Worm (Caenorhabditis elegans) whole organism, L1 larva: Measurements from ENCODE around the gene mlt-9.

Source experiments
- C04F5.9 ChIP-seq: sonication (generic microtip); optimal IDR thresholded peaks from 2 replicates; lab custom pipeline; 2016; ENCODE audit warnings: missing genetic modification characterization, missing compliant biosample characterization
- aha-1 ChIP-seq: fragments of 150-350 bp; optimal IDR thresholded peaks from 2 replicates; lab custom pipeline; 2014; ENCODE audit warnings: missing biosample characterization, missing genetic modification characterization
- ama-1 ChIP-seq: fragments of 150-350 bp; optimal IDR thresholded peaks from 2 replicates; lab custom pipeline; 2014
- ceh-8 ChIP-seq: fragments of 200-800 bp; sonication (Bioruptor generic); optimal IDR thresholded peaks from 2 replicates; lab custom pipeline; 2018; ENCODE audit warnings: mild to moderate bottlenecking, missing genetic modification characterization, moderate library complexity, missing compliant biosample characterization
- ceh-82 ChIP-seq, 3 experiments: fragments of 150-350 bp in 1 of 3; sonication (generic microtip) in 2 of 3; optimal IDR thresholded peaks; 2 replicates each; lab custom pipeline; 2014 to 2017; ENCODE audit warnings: missing biosample characterization in 3 of 3, missing genetic modification characterization in 3 of 3
- ces-1 ChIP-seq: fragments of 150-350 bp; optimal IDR thresholded peaks from 2 replicates; lab custom pipeline; 2014; ENCODE audit warnings: missing biosample characterization, missing genetic modification reagents, missing genetic modification characterization
- dpl-1 ChIP-seq, 3 experiments: fragments of 150-350 bp in 2 of 3; sonication (generic microtip) in 1 of 3; optimal IDR thresholded peaks; 2 replicates each; lab custom pipeline; 2014 to 2017; ENCODE audit warnings: missing biosample characterization in 3 of 3, missing genetic modification characterization in 3 of 3, missing genetic modification reagents in 3 of 3
- efl-1 ChIP-seq, 4 experiments: fragments of 150-350 bp; optimal IDR thresholded peaks in 3 of 4; peaks in 1 of 4; 1 replicate in 1 of 4; 2 replicates in 3 of 4; lab custom pipeline; 2014; ENCODE audit warnings: missing biosample characterization in 2 of 4, missing genetic modification characterization in 2 of 4, missing genetic modification reagents in 2 of 4
- efl-3 ChIP-seq: fragments of 200-800 bp; sonication (Bioruptor generic); optimal IDR thresholded peaks from 2 replicates; lab custom pipeline; 2018; ENCODE audit warnings: mild to moderate bottlenecking, missing genetic modification characterization, missing compliant biosample characterization
- egl-27 ChIP-seq, 2 experiments: fragments of 150-350 bp in 1 of 2; sonication (generic microtip); optimal IDR thresholded peaks; 3 replicates each; lab custom pipeline; 2017 to 2018; ENCODE audit warnings: missing biosample characterization in 2 of 2, missing genetic modification characterization in 2 of 2, missing genetic modification reagents in 2 of 2
- elt-2 ChIP-seq: sonication (generic microtip); optimal IDR thresholded peaks from 2 replicates; lab custom pipeline; 2016; ENCODE audit warnings: missing genetic modification characterization, mild to moderate bottlenecking, inconsistent platforms, missing compliant biosample characterization, missing genetic modification reagents
- grh-1 ChIP-seq: fragments of 200-800 bp; sonication (Bioruptor generic); IDR thresholded peaks from 2 replicates; pipeline ENCODE4 v1.3.6; 2022; ENCODE audit warnings: missing genetic modification reagents, missing genetic modification characterization, missing compliant biosample characterization
- hlh-4 ChIP-seq: sonication (generic microtip); optimal IDR thresholded peaks from 2 replicates; lab custom pipeline; 2016; ENCODE audit warnings: mild to moderate bottlenecking, missing genetic modification characterization, missing compliant biosample characterization
- hpl-2 ChIP-seq: fragments of 150-350 bp; optimal IDR thresholded peaks from 2 replicates; lab custom pipeline; 2014; ENCODE audit warnings: missing biosample characterization, missing genetic modification reagents, missing genetic modification characterization
- irx-1 ChIP-seq: sonication (generic microtip); optimal IDR thresholded peaks from 2 replicates; lab custom pipeline; 2016; ENCODE audit warnings: missing genetic modification characterization, missing compliant biosample characterization
- jun-1 ChIP-seq: fragments of 150-350 bp; optimal IDR thresholded peaks from 2 replicates; lab custom pipeline; 2014; ENCODE audit warnings: missing biosample characterization, missing genetic modification reagents, missing genetic modification characterization
- lin-35 ChIP-seq, 2 experiments: fragments of 150-350 bp; optimal IDR thresholded peaks; 2 replicates each; lab custom pipeline; 2014; ENCODE audit warnings: missing biosample characterization in 2 of 2, missing genetic modification characterization in 2 of 2, missing genetic modification reagents in 2 of 2
- lin-39 ChIP-seq: fragments of 150-350 bp; optimal IDR thresholded peaks from 2 replicates; lab custom pipeline; 2014; ENCODE audit warnings: missing biosample characterization, missing genetic modification reagents, missing genetic modification characterization
- lsy-2 ChIP-seq, 2 experiments: fragments of 150-350 bp; optimal IDR thresholded peaks; 2 replicates each; lab custom pipeline; 2014; ENCODE audit warnings: missing biosample characterization in 2 of 2, missing genetic modification characterization in 2 of 2
- mab-9 ChIP-seq: fragments of 200-800 bp; sonication (Bioruptor generic); IDR thresholded peaks from 2 replicates; pipeline ENCODE4 v1.3.6; 2022; ENCODE audit warnings: missing genetic modification reagents, missing genetic modification characterization, missing compliant biosample characterization
- mdl-1 ChIP-seq, 2 experiments: fragments of 150-350 bp; optimal IDR thresholded peaks; 2 replicates each; lab custom pipeline; 2014 to 2017; ENCODE audit warnings: missing biosample characterization in 2 of 2, missing genetic modification characterization in 2 of 2, inconsistent platforms in 1 of 2
- mep-1 ChIP-seq: fragments of 150-350 bp; optimal IDR thresholded peaks from 2 replicates; lab custom pipeline; 2014; ENCODE audit warnings: missing biosample characterization, missing genetic modification characterization
- nhr-19 ChIP-seq: fragments of 200-800 bp; sonication (Bioruptor generic); conservative IDR thresholded peaks from 2 replicates; pipeline ENCODE4 v1.3.6; 2022; ENCODE audit warnings: missing genetic modification characterization, missing compliant biosample characterization
- nhr-20 ChIP-seq: sonication (generic microtip); optimal IDR thresholded peaks from 2 replicates; lab custom pipeline; 2016; ENCODE audit warnings: mild to moderate bottlenecking, missing genetic modification characterization, missing compliant biosample characterization
- nhr-28 ChIP-seq: fragments of 150-350 bp; optimal IDR thresholded peaks from 2 replicates; lab custom pipeline; 2014; ENCODE audit warnings: missing biosample characterization, missing genetic modification characterization
- nhr-47 ChIP-seq: sonication (generic microtip); optimal IDR thresholded peaks from 2 replicates; lab custom pipeline; 2016; ENCODE audit warnings: mild to moderate bottlenecking, missing genetic modification characterization, moderate library complexity, missing compliant biosample characterization
- nhr-76 ChIP-seq: sonication (generic microtip); optimal IDR thresholded peaks from 2 replicates; lab custom pipeline; 2017; ENCODE audit warnings: missing biosample characterization, missing genetic modification characterization
- nhr-85 ChIP-seq: sonication (generic microtip); peaks from one replicate; lab custom pipeline; 2016; ENCODE audit warnings: missing genetic modification characterization, inconsistent platforms, missing compliant biosample characterization
- pax-3 ChIP-seq: fragments of 200-800 bp; sonication (Bioruptor generic); optimal IDR thresholded peaks from 2 replicates; lab custom pipeline; 2018; ENCODE audit warnings: mild to moderate bottlenecking, missing genetic modification characterization, moderate library complexity, missing compliant biosample characterization
- rnt-1 ChIP-seq: sonication (generic microtip); optimal IDR thresholded peaks from 2 replicates; lab custom pipeline; 2016; ENCODE audit warnings: mild to moderate bottlenecking, missing genetic modification characterization, moderate library complexity, missing compliant biosample characterization
- snpc-4 ChIP-seq: fragments of 150-350 bp; optimal IDR thresholded peaks from 2 replicates; lab custom pipeline; 2014; ENCODE audit warnings: missing biosample characterization, missing genetic modification characterization
- snu-23 ChIP-seq: sonication (generic microtip); optimal IDR thresholded peaks from 2 replicates; lab custom pipeline; 2016; ENCODE audit warnings: missing genetic modification characterization, missing compliant biosample characterization
- sox-4 ChIP-seq: sonication (generic microtip); optimal IDR thresholded peaks from 2 replicates; lab custom pipeline; 2016; ENCODE audit warnings: missing genetic modification characterization, missing compliant biosample characterization
- sup-37 ChIP-seq: fragments of 200-800 bp; sonication (Bioruptor generic); optimal IDR thresholded peaks from 2 replicates; lab custom pipeline; 2018; ENCODE audit warnings: mild to moderate bottlenecking, missing genetic modification characterization, missing compliant biosample characterization
- swsn-7 ChIP-seq: sonication (generic microtip); optimal IDR thresholded peaks from 2 replicates; lab custom pipeline; 2016; ENCODE audit warnings: missing genetic modification characterization, missing compliant biosample characterization
- tbx-2 ChIP-seq: sonication (generic microtip); optimal IDR thresholded peaks from 2 replicates; lab custom pipeline; 2016; ENCODE audit warnings: missing genetic modification characterization, missing compliant biosample characterization
- tlp-1 ChIP-seq: fragments of 150-350 bp; optimal IDR thresholded peaks from 2 replicates; lab custom pipeline; 2014; ENCODE audit warnings: missing biosample characterization, missing genetic modification characterization
- unc-30 ChIP-seq: sonication (generic microtip); optimal IDR thresholded peaks from 2 replicates; lab custom pipeline; 2017; ENCODE audit warnings: missing biosample characterization, missing genetic modification characterization
- unc-62 ChIP-seq: fragments of 150-350 bp; optimal IDR thresholded peaks from 2 replicates; lab custom pipeline; 2014; ENCODE audit warnings: missing biosample characterization, missing genetic modification reagents, missing genetic modification characterization
- unc-86 ChIP-seq: sonication (generic microtip); optimal IDR thresholded peaks from 2 replicates; lab custom pipeline; 2016; ENCODE audit warnings: missing genetic modification characterization, missing compliant biosample characterization
- xbp-1 ChIP-seq: sonication (generic microtip); optimal IDR thresholded peaks from 2 replicates; lab custom pipeline; 2016; ENCODE audit warnings: missing genetic modification characterization, missing compliant biosample characterization
- zip-4 ChIP-seq: fragments of 200-800 bp; sonication (Bioruptor generic); optimal IDR thresholded peaks from 2 replicates; lab custom pipeline; 2018; ENCODE audit warnings: mild to moderate bottlenecking, missing genetic modification characterization, moderate library complexity, missing compliant biosample characterization
- ztf-4 ChIP-seq: fragments of 150-350 bp; optimal IDR thresholded peaks from 2 replicates; lab custom pipeline; 2014; ENCODE audit warnings: missing biosample characterization, missing genetic modification characterization

mlt-9 gene

DNA sequence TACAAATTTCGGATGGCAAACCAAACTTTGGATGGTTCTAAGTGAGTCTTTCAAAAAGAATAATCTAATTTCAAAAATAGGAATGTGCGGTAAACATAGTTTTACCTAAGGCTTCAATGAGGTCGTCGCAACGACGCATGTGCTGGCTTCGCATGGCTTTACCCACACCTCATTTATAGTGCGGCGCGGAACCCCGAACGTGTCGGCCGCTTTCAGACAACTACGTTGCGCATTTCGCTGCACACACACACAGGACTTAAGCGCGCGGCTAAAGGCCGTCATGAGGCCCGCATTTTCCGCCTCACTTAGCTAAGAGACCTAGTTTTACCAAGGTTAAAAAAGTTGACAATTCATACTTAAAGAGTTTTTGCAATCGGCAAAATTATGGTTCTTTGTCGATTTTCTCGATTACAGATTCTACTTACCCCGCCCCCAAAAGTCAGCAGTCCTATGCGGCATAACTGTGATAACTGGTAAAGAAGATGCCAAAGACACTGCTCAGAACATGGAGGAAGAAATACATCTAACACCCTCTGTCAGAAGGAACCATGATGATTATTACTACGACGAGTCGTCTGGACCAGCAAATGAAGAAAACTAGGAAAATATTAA is 14.7 kb downstream of the mlt-9 start:
- TF ChIP-seq efl-1 (optimal IDR thresholded peaks at IDR 0.05; lab: Kevin White, UChicago) = no peak
- peak in 1 of 2 experiments; percentile 87 for TF ChIP-seq efl-1 (GFP tag; optimal IDR thresholded peaks at IDR 0.05 in 1 of 2; lab: Kevin White, UChicago)
- no peak for TF ChIP-seq irx-1 (tag; lab: Kevin White, UChicago)
- peak; percentile 74 for TF ChIP-seq snpc-4 (tag; lab: Kevin White, UChicago)
- TF ChIP-seq hpl-2 (GFP tag; lab: Kevin White, UChicago) = no peak
- TF ChIP-seq nhr-85 (tag; lab: Kevin White, UChicago) = no peak

DNA sequence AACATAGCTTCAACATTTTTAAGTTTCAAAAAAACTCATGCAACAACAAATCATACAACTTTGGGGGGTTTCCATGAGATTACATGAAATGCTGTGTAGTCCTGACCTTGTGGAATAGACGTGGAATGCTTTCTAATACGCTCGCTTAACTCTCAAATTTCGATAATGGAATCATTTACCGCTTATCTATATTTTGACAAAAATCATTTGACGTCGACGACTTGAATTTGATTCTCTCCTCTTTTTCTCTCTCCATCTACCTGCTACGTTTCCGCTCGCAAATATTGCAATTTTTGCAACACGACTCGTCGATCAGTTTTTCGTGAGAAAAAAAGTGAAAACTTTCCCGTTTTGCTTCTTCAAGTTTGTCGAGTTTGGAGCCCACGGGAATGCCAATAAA is 18.5 kb downstream of the mlt-9 start, which contains the start of gene flr-4:
Gene flr-4 (plus strand): TSS at position 275 of the 400 bp plus-strand sequence.
- no peak for TF ChIP-seq nhr-28 (tag; lab: Kevin White, UChicago)
- TF ChIP-seq ces-1 (GFP tag; lab: Kevin White, UChicago) = no peak
- TF ChIP-seq elt-2 (tag; lab: Kevin White, UChicago) = peak; percentile 45
- TF ChIP-seq lin-35 (GFP tag; optimal IDR thresholded peaks at IDR 0.05; lab: Kevin White, UChicago) = peak in 1 of 2 experiments; percentile 16

DNA sequence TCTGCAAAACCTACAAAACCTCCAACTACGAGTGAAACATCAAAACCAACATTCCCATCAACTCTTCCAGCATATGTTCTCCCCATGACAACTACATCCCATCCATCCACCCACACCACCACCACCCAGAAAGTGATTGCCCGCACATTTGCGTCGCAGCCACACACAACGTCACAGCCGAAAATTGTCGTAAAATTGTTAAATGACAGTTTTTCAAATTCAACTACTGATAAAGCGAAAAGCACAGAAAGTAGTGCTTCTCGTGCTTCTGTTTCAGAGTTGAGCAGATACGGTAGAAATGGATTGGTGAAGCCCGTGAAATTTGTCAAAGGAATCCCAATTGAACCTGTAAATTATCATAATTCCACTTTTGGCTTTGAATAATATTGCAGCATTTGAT is 19.8 kb downstream of the mlt-9 start:
- TF ChIP-seq tbx-2 = no peak
- no peak for TF ChIP-seq zip-4 (GFP tag; lab: Kevin White, UChicago)
- TF ChIP-seq jun-1 (tag; lab: Kevin White, UChicago) = no peak
- no peak for TF ChIP-seq unc-62 (GFP tag; lab: Kevin White, UChicago)
- no peak for TF ChIP-seq nhr-76 (tag; lab: Kevin White, UChicago)
- no peak for TF ChIP-seq sox-4 (tag; lab: Kevin White, UChicago)
- TF ChIP-seq mdl-1 (tag; optimal IDR thresholded peaks at IDR 0.05; lab: Kevin White, UChicago) = no peak
- TF ChIP-seq lsy-2 (tag; optimal IDR thresholded peaks at IDR 0.05; lab: Kevin White, UChicago) = no peak
- no peak for TF ChIP-seq tlp-1 (tag; lab: Kevin White, UChicago)
- TF ChIP-seq lin-35 (GFP tag; optimal IDR thresholded peaks at IDR 0.05; lab: Kevin White, UChicago) = no peak
- TF ChIP-seq unc-30 (tag; lab: Kevin White, UChicago) = no peak
- no peak for TF ChIP-seq pax-3 (tag; lab: Kevin White, UChicago)
- no peak for TF ChIP-seq rnt-1
- no peak for TF ChIP-seq ama-1
- TF ChIP-seq hlh-4 (tag; lab: Kevin White, UChicago) = no peak
- TF ChIP-seq lin-39 (tag; lab: Kevin White, UChicago) = no peak
- TF ChIP-seq nhr-19 (GFP tag; lab: Robert Waterston, UW) = no peak
- TF ChIP-seq, all 84 proteins: peak for 0

ce11 chrX:15084395-15084794 is 23.2 kb downstream of the mlt-9 start, which contains the start of gene F09B12.5:
Gene F09B12.5 (plus strand): TSS chrX:15084695.
- TF ChIP-seq unc-86 (tag; lab: Kevin White, UChicago) (no peak), mdl-1 (tag; optimal IDR thresholded peaks at IDR 0.05; lab: Kevin White, UChicago) (no peak), aha-1 (tag; lab: Kevin White, UChicago) (no peak), grh-1 (GFP tag; lab: Robert Waterston, UW) (no peak), C04F5.9 (tag; lab: Kevin White, UChicago) (no peak), ztf-4 (no peak), ceh-8 (GFP tag; lab: Kevin White, UChicago) (no peak)

ce11 chrX:15083795-15084194 is 23.8 kb downstream of the mlt-9 start, which contains the start of gene H40L08.1:
Gene H40L08.1 (minus strand): TSS chrX:15084086.
- TF ChIP-seq ceh-82 (tag; optimal IDR thresholded peaks at IDR 0.05; lab: Kevin White, UChicago) (peak in 1 of 3 experiments; percentile 29), egl-27 (tag; optimal IDR thresholded peaks at IDR 0.05; lab: Kevin White, UChicago) (no peak), sup-37 (GFP tag; lab: Kevin White, UChicago) (no peak), lin-35 (GFP tag; optimal IDR thresholded peaks at IDR 0.05; lab: Kevin White, UChicago) (peak; percentile 1 to 50), unc-30 (tag; lab: Kevin White, UChicago) (no peak), snu-23 (GFP tag; lab: Kevin White, UChicago) (peak; percentile 40), efl-3 (GFP tag; lab: Kevin White, UChicago) (no peak), tbx-2 (peak; percentile 2), tlp-1 (tag; lab: Kevin White, UChicago) (no peak), dpl-1 (GFP tag; optimal IDR thresholded peaks at IDR 0.05; lab: Kevin White, UChicago) (peak in 1 of 3 experiments; percentile 18), unc-86 (tag; lab: Kevin White, UChicago) (no peak), rnt-1 (peak; percentile 22), xbp-1 (tag; lab: Kevin White, UChicago) (peak; percentile 78), mab-9 (GFP tag; lab: Robert Waterston, UW) (no peak), lsy-2 (tag; optimal IDR thresholded peaks at IDR 0.05; lab: Kevin White, UChicago) (peak in 1 of 2 experiments; percentile 44), nhr-20 (tag; lab: Kevin White, UChicago) (peak; percentile 22), nhr-47 (tag; lab: Kevin White, UChicago) (peak; percentile 30), efl-1 (optimal IDR thresholded peaks at IDR 0.05; lab: Kevin White, UChicago) (no peak), efl-1 (GFP tag; optimal IDR thresholded peaks at IDR 0.05 in 1 of 2; lab: Kevin White, UChicago) (no peak), nhr-85 (tag; lab: Kevin White, UChicago) (peak; percentile 60), mep-1 (peak; percentile 8), swsn-7 (peak; percentile 19)
